Worm (Caenorhabditis elegans) whole organism, L4/young adult: ENCODE results near the gene czw-1.

Source experiments
- W03F9.2 ChIP-seq: fragments of 150-350 bp; optimal IDR thresholded peaks from 2 replicates; lab custom pipeline; 2014; ENCODE audit warnings: missing biosample characterization, missing genetic modification characterization
- dao-5 ChIP-seq: sonication (generic microtip); optimal IDR thresholded peaks from 2 replicates; lab custom pipeline; 2016; ENCODE audit warnings: missing genotype, missing genetic modification characterization, moderate library complexity, missing compliant biosample characterization
- him-1 ChIP-seq: sonication (generic microtip); optimal IDR thresholded peaks from 2 replicates; lab custom pipeline; 2016; ENCODE audit warnings: missing genotype, missing genetic modification reagents, missing genetic modification characterization, missing compliant biosample characterization

czw-1 gene

ce11 chrIV:7946457-7946856 lies at the start of gene czw-1:
Gene czw-1, minus strand, starts transcription at chrIV:7946825.
- TF ChIP-seq W03F9.2 (tag; lab: Kevin White, UChicago) (no peak), dao-5 (tag; lab: Kevin White, UChicago) (no peak), him-1 (tag; lab: Kevin White, UChicago) (no peak)

- no peak for TF ChIP-seq him-1 (tag; lab: Kevin White, UChicago)
These were observed 48.1 kb upstream of the czw-1 start for ce11 chrIV:7994715-7995114.

ce11 chrIV:7988385-7988784 lies 41.8 kb upstream of the czw-1 start, which contains the start of gene col-115:
Gene col-115, plus strand, starts transcription at chrIV:7988685.
- no peak for TF ChIP-seq W03F9.2 (tag; lab: Kevin White, UChicago)

- TF ChIP-seq him-1 (tag; lab: Kevin White, UChicago): no peak
- TF ChIP-seq dao-5 (tag; lab: Kevin White, UChicago): no peak
- TF ChIP-seq W03F9.2 (tag; lab: Kevin White, UChicago): no peak
These were observed 40.5 kb upstream of the czw-1 start, which contains the start of gene mec-17 for ce11 chrIV:7987083-7987482. Gene mec-17, minus strand, starts transcription at chrIV:7987183.

- TF ChIP-seq W03F9.2 (tag; lab: Kevin White, UChicago) (no peak), him-1 (tag; lab: Kevin White, UChicago) (no peak), dao-5 (tag; lab: Kevin White, UChicago) (no peak)
These were observed 39.1 kb upstream of the czw-1 start for ce11 chrIV:7985737-7986136.

- TF ChIP-seq W03F9.2 (tag; lab: Kevin White, UChicago) (no peak), dao-5 (tag; lab: Kevin White, UChicago) (no peak), him-1 (tag; lab: Kevin White, UChicago) (no peak)
These were observed 37.2 kb upstream of the czw-1 start for ce11 chrIV:7983728-7984346.

ce11 chrIV:7983021-7983420 lies 36.4 kb upstream of the czw-1 start:
- TF ChIP-seq W03F9.2 (tag; lab: Kevin White, UChicago): no peak
- no peak for TF ChIP-seq him-1 (tag; lab: Kevin White, UChicago)
- TF ChIP-seq dao-5 (tag; lab: Kevin White, UChicago): no peak

ce11 chrIV:7982024-7982576 lies 35.5 kb upstream of the czw-1 start, which contains the start of gene arf-5:
Gene arf-5, plus strand, starts transcription at chrIV:7982526.
- TF ChIP-seq him-1 (tag; lab: Kevin White, UChicago) (no peak), W03F9.2 (tag; lab: Kevin White, UChicago) (no peak), dao-5 (tag; lab: Kevin White, UChicago) (no peak)

ce11 chrIV:7979588-7979987 lies 33.0 kb upstream of the czw-1 start, which contains the start of gene unc-24:
Gene unc-24, plus strand, starts transcription at chrIV:7979870.
- TF ChIP-seq him-1 (tag; lab: Kevin White, UChicago) (no peak), W03F9.2 (tag; lab: Kevin White, UChicago) (no peak), dao-5 (tag; lab: Kevin White, UChicago) (no peak)

ce11 chrIV:7977452-7977940 lies 30.9 kb upstream of the czw-1 start, which contains the start of gene ora-1:
Gene ora-1, plus strand, starts transcription at chrIV:7977890.
- TF ChIP-seq dao-5 (tag; lab: Kevin White, UChicago): no peak

ce11 chrIV:7976210-7976609 lies 29.6 kb upstream of the czw-1 start, which contains the start of gene F57H12.6:
Gene F57H12.6, minus strand, starts transcription at chrIV:7976310.
- TF ChIP-seq W03F9.2 (tag; lab: Kevin White, UChicago): no peak
- TF ChIP-seq dao-5 (tag; lab: Kevin White, UChicago): no peak
- no peak for TF ChIP-seq him-1 (tag; lab: Kevin White, UChicago)

ce11 chrIV:7967006-7967405 lies 20.4 kb upstream of the czw-1 start, which contains the start of gene F57H12.5:
Gene F57H12.5, plus strand, starts transcription at chrIV:7967306.
- TF ChIP-seq dao-5 (tag; lab: Kevin White, UChicago) (no peak), him-1 (tag; lab: Kevin White, UChicago) (no peak), W03F9.2 (tag; lab: Kevin White, UChicago) (no peak)

ce11 chrIV:7961889-7962342 lies 15.3 kb upstream of the czw-1 start:
- TF ChIP-seq W03F9.2 (tag; lab: Kevin White, UChicago): no peak
- TF ChIP-seq dao-5 (tag; lab: Kevin White, UChicago): no peak
- TF ChIP-seq him-1 (tag; lab: Kevin White, UChicago): no peak

ce11 chrIV:7958092-7958491 lies 11.5 kb upstream of the czw-1 start:
- TF ChIP-seq dao-5 (tag; lab: Kevin White, UChicago): no peak
